Worm (Caenorhabditis elegans) whole organism, L1 larva: ENCODE data around the gene F14D7.8.

Experiments
- dpl-1 ChIP-seq, 3 experiments: fragments of 150-350 bp in 2 of 3; sonication (generic microtip) in 1 of 3; optimal IDR thresholded peaks; 2 replicates each; lab custom pipeline; 2014 to 2017; ENCODE audit warnings: missing biosample characterization in 3 of 3, missing genetic modification characterization in 3 of 3, missing genetic modification reagents in 3 of 3
- lin-14 ChIP-seq: fragments of 200-800 bp; sonication (Bioruptor generic); optimal IDR thresholded peaks from 2 replicates; lab custom pipeline; 2018; ENCODE audit warnings: mild to moderate bottlenecking, missing genetic modification characterization, moderate library complexity, missing compliant biosample characterization
- lin-35 ChIP-seq, 2 experiments: fragments of 150-350 bp; optimal IDR thresholded peaks; 2 replicates each; lab custom pipeline; 2014; ENCODE audit warnings: missing biosample characterization in 2 of 2, missing genetic modification characterization in 2 of 2, missing genetic modification reagents in 2 of 2
- mep-1 ChIP-seq: fragments of 150-350 bp; optimal IDR thresholded peaks from 2 replicates; lab custom pipeline; 2014; ENCODE audit warnings: missing biosample characterization, missing genetic modification characterization
- nhr-20 ChIP-seq: sonication (generic microtip); optimal IDR thresholded peaks from 2 replicates; lab custom pipeline; 2016; ENCODE audit warnings: mild to moderate bottlenecking, missing genetic modification characterization, missing compliant biosample characterization
- swsn-7 ChIP-seq: sonication (generic microtip); optimal IDR thresholded peaks from 2 replicates; lab custom pipeline; 2016; ENCODE audit warnings: missing genetic modification characterization, missing compliant biosample characterization

DNA sequence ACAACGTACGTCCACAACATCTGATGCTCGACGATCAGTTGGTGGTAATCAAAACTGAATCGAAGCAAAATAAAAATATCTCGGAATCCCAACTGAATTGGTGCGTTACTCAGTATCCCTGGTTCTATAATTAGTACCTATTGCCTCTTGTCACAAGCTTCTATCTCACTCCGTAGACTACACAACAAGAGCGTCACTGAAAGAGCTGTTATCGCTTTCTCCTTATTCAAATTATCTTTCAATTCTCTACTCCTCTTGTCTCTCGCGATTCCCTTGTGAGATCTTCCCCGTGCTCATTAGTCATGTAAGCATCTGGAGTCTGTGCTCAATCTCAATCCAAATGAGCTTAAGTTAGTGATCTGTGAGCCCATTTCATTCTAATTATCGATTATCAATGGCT is 24.1 kb upstream of the F14D7.8 start, which contains the start of gene srm-6:
- TF ChIP-seq swsn-7 (tag; lab: Kevin White, UChicago) = no peak
- no peak for TF ChIP-seq lin-14
- TF ChIP-seq dpl-1 (GFP tag; optimal IDR thresholded peaks at IDR 0.05; lab: Kevin White, UChicago) = no peak
- TF ChIP-seq nhr-20 (tag; lab: Kevin White, UChicago) = no peak
- TF ChIP-seq mep-1 = no peak
- no peak for TF ChIP-seq lin-35 (GFP tag; optimal IDR thresholded peaks at IDR 0.05; lab: Kevin White, UChicago)
